Fruit fly (Drosophila melanogaster) whole organism, pupa: ENCODE results near the gene CG9641.
A peak's percentile ranks its signal among the peaks of the same experiment; 100 is the strongest.

Source experiments
- CG10348 ChIP-seq: fragments of 200-800 bp; sonication (Bioruptor generic); IDR thresholded peaks from 2 replicates; pipeline ENCODE4 v1.3.6; 2022; ENCODE audit warnings: missing biosample characterization, missing genetic modification characterization
- CG12605 ChIP-seq: fragments of 200-800 bp; sonication (Bioruptor generic); IDR thresholded peaks from 2 replicates; pipeline ENCODE4 v1.3.6; 2022; ENCODE audit warnings: missing biosample characterization, missing genetic modification characterization
- CG13204 ChIP-seq: fragments of 200-800 bp; sonication (Bioruptor generic); optimal IDR thresholded peaks from 2 replicates; lab custom pipeline; 2018; ENCODE audit warnings: missing biosample characterization, mild to moderate bottlenecking, missing genetic modification characterization, moderate library complexity
- CG14655 ChIP-seq: fragments of 200-800 bp; sonication (Bioruptor generic); optimal IDR thresholded peaks from 3 replicates; lab custom pipeline; 2017; ENCODE audit warnings: mild to moderate bottlenecking, missing biosample characterization, missing genetic modification reagents, missing genetic modification characterization
- CG15710 ChIP-seq: fragments of 200-800 bp; sonication (Bioruptor generic); optimal IDR thresholded peaks from 2 replicates; lab custom pipeline; 2018; ENCODE audit warnings: missing biosample characterization, mild to moderate bottlenecking, missing genetic modification characterization, moderate library complexity
- CG17806 ChIP-seq: fragments of 200-800 bp; sonication (Bioruptor generic); optimal IDR thresholded peaks from 2 replicates; lab custom pipeline; 2018; ENCODE audit warnings: missing biosample characterization, mild to moderate bottlenecking, missing genetic modification characterization, moderate library complexity
- CG32121 ChIP-seq: fragments of 200-800 bp; sonication (Bioruptor generic); IDR thresholded peaks from 2 replicates; pipeline ENCODE4 v1.3.6; 2022; ENCODE audit warnings: missing biosample characterization, missing genetic modification characterization
- CG34367 ChIP-seq: fragments of 200-800 bp; sonication (Bioruptor generic); optimal IDR thresholded peaks from 2 replicates; lab custom pipeline; 2018; ENCODE audit warnings: missing biosample characterization, mild to moderate bottlenecking, missing genetic modification characterization
- CG4496 ChIP-seq: fragments of 200-800 bp; sonication (Bioruptor generic); IDR thresholded peaks from 3 replicates; pipeline ENCODE4 v1.3.6; 2022; ENCODE audit warnings: missing biosample characterization, missing genetic modification characterization
- CG8159 ChIP-seq: fragments of 200-800 bp; sonication (Bioruptor generic); optimal IDR thresholded peaks from 3 replicates; lab custom pipeline; 2018; ENCODE audit warnings: missing biosample characterization, mild to moderate bottlenecking, missing genetic modification characterization, moderate library complexity
- CG8301 ChIP-seq: fragments of 200-800 bp; sonication (Bioruptor generic); optimal IDR thresholded peaks from 2 replicates; lab custom pipeline; 2018; ENCODE audit warnings: missing biosample characterization, mild to moderate bottlenecking, missing genetic modification characterization
- CG9948 ChIP-seq: fragments of 200-800 bp; sonication (Bioruptor generic); optimal IDR thresholded peaks from 2 replicates; lab custom pipeline; 2018; ENCODE audit warnings: missing biosample characterization, mild to moderate bottlenecking, missing genetic modification characterization, moderate library complexity
- D1 ChIP-seq: fragments of 200-800 bp; sonication (Bioruptor generic); optimal IDR thresholded peaks from 2 replicates; lab custom pipeline; 2018; ENCODE audit warnings: missing biosample characterization, mild to moderate bottlenecking, missing genetic modification characterization, moderate library complexity
- EcR ChIP-seq: fragments of 200-800 bp; sonication (Bioruptor generic); optimal IDR thresholded peaks from 3 replicates; lab custom pipeline; 2019; ENCODE audit warnings: missing biosample characterization, missing genetic modification characterization, mild to moderate bottlenecking, moderate library complexity, missing genetic modification reagents
- Ets98B ChIP-seq: fragments of 200-800 bp; sonication (Bioruptor generic); IDR thresholded peaks from 2 replicates; pipeline ENCODE4 v1.3.6; 2022; ENCODE audit warnings: missing biosample characterization, missing genetic modification characterization
- Pif1A ChIP-seq: fragments of 200-800 bp; sonication (Bioruptor generic); optimal IDR thresholded peaks from 3 replicates; lab custom pipeline; 2016; ENCODE audit warnings: missing biosample characterization, missing genetic modification characterization
- Pif1B ChIP-seq: fragments of 200-800 bp; sonication (Bioruptor generic); optimal IDR thresholded peaks from 3 replicates; lab custom pipeline; 2016; ENCODE audit warnings: missing biosample characterization, missing genetic modification characterization
- Snoo ChIP-seq: fragments of 200-800 bp; sonication (Bioruptor generic); optimal IDR thresholded peaks from 3 replicates; lab custom pipeline; 2017; ENCODE audit warnings: missing biosample characterization, mild to moderate bottlenecking, missing genetic modification characterization, inconsistent platforms
- fd96Ca ChIP-seq: fragments of 200-800 bp; sonication (Bioruptor generic); IDR thresholded peaks from 3 replicates; pipeline ENCODE4 v1.3.6; 2022; ENCODE audit warnings: missing biosample characterization, missing genetic modification characterization
- gl ChIP-seq: fragments of 200-800 bp; sonication (Bioruptor generic); optimal IDR thresholded peaks from 2 replicates; lab custom pipeline; 2018; ENCODE audit warnings: missing biosample characterization, mild to moderate bottlenecking, missing genetic modification characterization
- rn ChIP-seq: fragments of 200-800 bp; sonication (Bioruptor generic); IDR thresholded peaks from 2 replicates; pipeline ENCODE4 v1.3.6; 2022; ENCODE audit warnings: missing biosample characterization, missing genetic modification characterization

Gene CG9641

DNA sequence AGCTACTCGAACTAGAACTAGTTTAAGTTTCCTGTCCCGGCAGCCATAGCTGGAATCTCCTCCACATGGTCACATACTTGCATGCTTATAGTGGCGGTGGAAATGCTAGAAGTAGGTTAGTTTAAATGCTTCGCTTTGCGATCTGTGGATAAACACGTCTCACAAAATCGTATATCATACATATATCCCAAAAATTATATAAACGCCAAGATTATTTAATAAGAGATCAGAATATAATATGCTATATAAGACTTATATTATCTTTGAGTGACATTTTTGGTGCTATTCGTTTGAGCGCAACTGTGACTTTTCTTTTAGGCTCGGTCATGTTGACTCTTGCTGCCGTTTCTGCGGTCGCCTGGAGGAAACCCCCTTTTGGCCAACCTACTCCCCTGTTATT, 25.3 kb upstream of the CG9641 start:
- peak; percentile 3 for TF ChIP-seq CG9948 (tag; lab: Kevin White, UChicago)
- no peak for TF ChIP-seq CG8159 (tag; lab: Kevin White, UChicago)
- no peak for TF ChIP-seq CG17806 (tag; lab: Kevin White, UChicago)
- TF ChIP-seq Pif1A (GFP tag; lab: Kevin White, UChicago), result no peak
- TF ChIP-seq Pif1B (GFP tag; lab: Kevin White, UChicago), result no peak
- TF ChIP-seq CG34367 (tag; lab: Kevin White, UChicago), result no peak
- 0 out of 3 replicates have a peak, but pooled peaks have one; percentile 47 for TF ChIP-seq CG4496
- TF ChIP-seq Ets98B (GFP tag; lab: Robert Waterston, UW), result peak; percentile 53; the same call in 1 of the 2 replicates
- TF ChIP-seq CG32121, result peak; percentile 17; the same call in 1 of the 2 replicates
- no peak for TF ChIP-seq Snoo (tag; lab: Kevin White, UChicago)
- no peak for TF ChIP-seq D1 (tag; lab: Kevin White, UChicago)
- TF ChIP-seq CG8301, result peak; percentile 69
- TF ChIP-seq CG10348 (GFP tag; lab: Robert Waterston, UW), result no peak
- TF ChIP-seq gl (tag; lab: Kevin White, UChicago), result no peak
- TF ChIP-seq fd96Ca (GFP tag; lab: Robert Waterston, UW), result no peak
- no peak for TF ChIP-seq EcR (GFP tag; lab: Kevin White, UChicago)
- no peak for TF ChIP-seq rn (GFP tag; lab: Robert Waterston, UW)
- TF ChIP-seq CG14655 (GFP tag; lab: Kevin White, UChicago), result no peak
- peak; percentile 39; the same call in 1 of the 2 replicates for TF ChIP-seq CG12605 (GFP tag; lab: Robert Waterston, UW)
- TF ChIP-seq CG13204 (GFP tag; lab: Kevin White, UChicago), result no peak
- no peak for TF ChIP-seq CG15710 (tag; lab: Kevin White, UChicago)

DNA sequence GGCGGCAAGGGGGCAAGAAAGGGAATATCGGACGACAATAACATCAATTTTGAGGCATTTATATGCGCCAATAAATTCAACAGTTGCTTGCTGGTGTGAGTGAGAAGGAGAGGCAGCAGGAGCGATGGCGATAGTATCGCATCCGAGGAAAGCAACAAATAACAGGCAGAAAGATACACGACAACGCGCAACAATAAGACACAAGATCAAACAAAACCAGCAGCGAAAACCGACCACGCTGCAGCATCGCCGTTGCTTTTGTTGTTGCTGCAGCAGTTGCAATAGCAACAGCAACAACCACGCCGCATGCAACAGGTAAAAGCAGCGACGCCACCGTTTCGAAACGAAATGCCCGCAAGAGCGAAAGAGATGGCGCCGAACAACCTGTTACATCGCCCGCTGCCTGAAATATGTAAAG, 23.9 kb upstream of the CG9641 start:
- TF ChIP-seq rn (GFP tag; lab: Robert Waterston, UW) (no peak), CG12605 (GFP tag; lab: Robert Waterston, UW) (peak; percentile 51; the same call in 1 of the 2 replicates), CG4496 (no peak), fd96Ca (GFP tag; lab: Robert Waterston, UW) (no peak), D1 (tag; lab: Kevin White, UChicago) (no peak), Pif1B (GFP tag; lab: Kevin White, UChicago) (no peak), Ets98B (GFP tag; lab: Robert Waterston, UW) (no peak), CG13204 (GFP tag; lab: Kevin White, UChicago) (peak; percentile 50), CG9948 (tag; lab: Kevin White, UChicago) (no peak)

DNA sequence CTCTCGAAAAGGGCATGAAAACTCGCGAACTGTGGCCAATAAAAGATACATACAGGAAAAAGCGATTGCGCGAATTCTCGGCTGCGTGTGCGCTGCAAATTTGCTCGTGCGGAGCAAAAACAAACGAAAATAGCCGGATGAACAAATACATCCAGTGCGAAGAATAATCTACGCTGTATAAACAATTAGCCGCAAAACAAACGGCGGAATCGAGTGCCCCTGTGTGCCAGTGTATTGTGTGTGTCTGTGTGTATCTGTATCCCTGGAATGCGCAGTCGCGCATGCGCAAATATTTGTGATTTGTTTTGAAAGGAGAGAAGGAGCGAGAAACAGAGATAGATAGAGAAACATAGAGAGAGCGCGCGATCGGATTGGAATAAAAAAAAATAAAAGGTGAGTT, 22.9 kb upstream of the CG9641 start:
- no peak for TF ChIP-seq CG8301
- TF ChIP-seq Ets98B (GFP tag; lab: Robert Waterston, UW), result no peak
- 0 out of 3 replicates have a peak, but pooled peaks have one; percentile 30 for TF ChIP-seq CG4496
- no peak for TF ChIP-seq Pif1B (GFP tag; lab: Kevin White, UChicago)
- TF ChIP-seq gl (tag; lab: Kevin White, UChicago), result no peak

DNA sequence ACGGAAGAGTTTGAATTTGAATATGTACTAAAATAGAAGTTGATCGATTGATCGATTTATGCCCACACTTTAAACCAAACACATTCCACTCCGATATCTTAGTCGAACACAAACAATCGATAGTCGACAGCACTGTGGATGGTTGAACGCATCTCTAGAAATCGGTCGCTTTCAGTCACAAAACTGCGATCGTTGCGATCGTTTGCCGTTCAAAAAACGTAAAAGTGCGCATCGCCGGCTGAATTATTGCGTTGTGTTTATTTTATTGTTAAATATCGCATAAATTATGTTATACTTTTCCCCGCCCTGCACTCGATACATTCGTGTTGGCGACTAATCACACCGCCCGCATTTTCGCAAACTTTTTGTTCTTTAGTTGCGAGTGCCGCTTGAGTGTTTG, 22.5 kb upstream of the CG9641 start, which contains the start of gene Ccdc85:
Ccdc85 (plus strand) TSS at position 174 of the 400 bp plus-strand sequence.
- TF ChIP-seq CG13204 (GFP tag; lab: Kevin White, UChicago) (no peak), Pif1B (GFP tag; lab: Kevin White, UChicago) (no peak), Ets98B (GFP tag; lab: Robert Waterston, UW) (no peak), CG12605 (GFP tag; lab: Robert Waterston, UW) (0 out of 2 replicates have a peak, but pooled peaks have one; percentile 11), CG32121 (no peak), CG4496 (no peak), CG17806 (tag; lab: Kevin White, UChicago) (no peak), CG34367 (tag; lab: Kevin White, UChicago) (no peak), EcR (GFP tag; lab: Kevin White, UChicago) (peak; percentile 3), rn (GFP tag; lab: Robert Waterston, UW) (no peak), Snoo (tag; lab: Kevin White, UChicago) (no peak), fd96Ca (GFP tag; lab: Robert Waterston, UW) (no peak), CG9948 (tag; lab: Kevin White, UChicago) (no peak), CG10348 (GFP tag; lab: Robert Waterston, UW) (no peak)

DNA sequence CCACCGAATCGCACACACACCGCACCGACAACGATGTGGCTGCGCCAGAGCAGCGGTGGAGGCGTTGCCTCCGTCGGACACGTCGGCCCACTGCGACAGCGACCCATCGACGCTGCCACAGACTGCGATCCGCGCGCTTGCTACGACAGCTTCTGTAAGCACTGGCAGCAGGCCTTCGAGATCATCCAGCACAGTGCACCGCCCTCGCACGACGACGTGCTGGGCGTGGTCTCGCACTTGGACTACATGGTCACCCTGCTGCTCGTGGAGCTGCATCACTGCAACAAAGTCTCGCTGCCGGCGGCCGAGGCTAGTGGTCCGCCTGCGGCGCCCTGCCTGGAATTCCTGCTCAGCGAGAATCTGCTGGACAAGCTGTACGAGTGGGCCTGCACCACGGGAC, 17.0 kb upstream of the CG9641 start:
- no peak for TF ChIP-seq CG14655 (GFP tag; lab: Kevin White, UChicago)
- no peak for TF ChIP-seq EcR (GFP tag; lab: Kevin White, UChicago)
- peak; percentile 21; the same call in 1 of the 2 replicates for TF ChIP-seq CG32121
- TF ChIP-seq fd96Ca (GFP tag; lab: Robert Waterston, UW), result 0 out of 3 replicates have a peak, but pooled peaks have one; percentile 22

DNA sequence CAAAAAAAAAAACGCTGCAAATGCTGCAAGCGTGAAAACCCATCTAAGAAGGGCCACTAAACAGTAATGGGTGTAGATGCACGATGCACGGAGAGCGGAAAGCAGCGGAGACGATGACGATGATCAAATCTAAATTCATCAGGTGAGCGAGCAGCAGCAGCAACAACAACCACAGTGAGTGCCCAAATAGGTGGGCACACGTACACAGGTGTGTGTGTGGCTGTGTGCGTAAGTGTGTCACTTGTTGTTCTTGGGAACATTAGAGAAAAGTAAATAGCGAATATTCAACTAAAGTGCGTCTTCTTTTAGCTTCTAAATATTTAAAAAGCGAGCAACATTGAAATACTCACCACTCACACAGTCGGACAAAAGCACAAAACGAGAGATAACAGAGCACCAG, 16.6 kb upstream of the CG9641 start:
- TF ChIP-seq CG32121, result no peak
- TF ChIP-seq Ets98B (GFP tag; lab: Robert Waterston, UW), result no peak
- no peak for TF ChIP-seq Snoo (tag; lab: Kevin White, UChicago)
- TF ChIP-seq D1 (tag; lab: Kevin White, UChicago), result no peak
- no peak for TF ChIP-seq CG8159 (tag; lab: Kevin White, UChicago)
- no peak for TF ChIP-seq CG13204 (GFP tag; lab: Kevin White, UChicago)
